Worm (Caenorhabditis elegans) whole organism, L4 larva: Measurements from ENCODE around the gene srw-32.

Source experiments
- D1046.2 ChIP-seq: fragments of 200-800 bp; sonication (Bioruptor generic); IDR thresholded peaks from 2 replicates; pipeline ENCODE4 v1.3.6; 2022; ENCODE audit warnings: missing genetic modification characterization, missing compliant biosample characterization
- F10B5.3 ChIP-seq: sonication (generic microtip); optimal IDR thresholded peaks from 2 replicates; lab custom pipeline; 2016; ENCODE audit warnings: mild to moderate bottlenecking, missing genetic modification characterization, missing compliant biosample characterization
- F26F4.8 ChIP-seq: fragments of 200-800 bp; sonication (Bioruptor generic); conservative IDR thresholded peaks from 2 replicates; pipeline ENCODE4 v1.3.6; 2022; ENCODE audit warnings: missing genetic modification characterization, missing compliant biosample characterization
- R02D3.7 ChIP-seq: fragments of 150-350 bp; sonication (generic microtip); optimal IDR thresholded peaks from 3 replicates; lab custom pipeline; 2014; ENCODE audit warnings: missing biosample characterization, missing genetic modification characterization
- T20F7.1 ChIP-seq: fragments of 200-800 bp; sonication (Bioruptor generic); optimal IDR thresholded peaks from 2 replicates; lab custom pipeline; 2018; ENCODE audit warnings: mild to moderate bottlenecking, missing genetic modification characterization, missing compliant biosample characterization
- Y5F2A.4 ChIP-seq: fragments of 200-800 bp; sonication (Bioruptor generic); optimal IDR thresholded peaks from 2 replicates; lab custom pipeline; 2018; ENCODE audit warnings: mild to moderate bottlenecking, missing genetic modification characterization, missing compliant biosample characterization
- ZK546.5 ChIP-seq, 2 experiments: sonication (generic microtip); optimal IDR thresholded peaks; 2 replicates each; lab custom pipeline; 2017; ENCODE audit warnings: missing biosample characterization in 2 of 2, missing genetic modification characterization in 2 of 2
- aly-2 ChIP-seq: sonication (generic microtip); optimal IDR thresholded peaks from 2 replicates; lab custom pipeline; 2018; ENCODE audit warnings: missing biosample characterization, missing genetic modification characterization
- attf-4 ChIP-seq: sonication (generic microtip); optimal IDR thresholded peaks from 3 replicates; lab custom pipeline; 2017; ENCODE audit warnings: missing biosample characterization, missing genetic modification characterization
- ceh-28 ChIP-seq: fragments of 150-350 bp; optimal IDR thresholded peaks from 2 replicates; lab custom pipeline; 2014; ENCODE audit warnings: missing biosample characterization, missing genetic modification reagents, missing genetic modification characterization
- ceh-32 ChIP-seq: sonication (generic microtip); optimal IDR thresholded peaks from 2 replicates; lab custom pipeline; 2016; ENCODE audit warnings: mild to moderate bottlenecking, missing genetic modification characterization, missing compliant biosample characterization; ENCODE audit not compliant: poor library complexity
- ceh-44 ChIP-seq: fragments of 200-800 bp; sonication (Bioruptor generic); IDR thresholded peaks from 2 replicates; pipeline ENCODE4 v1.3.6; 2022; ENCODE audit warnings: missing genetic modification reagents, missing genetic modification characterization, missing compliant biosample characterization
- ceh-62 ChIP-seq: sonication (generic microtip); optimal IDR thresholded peaks from 2 replicates; lab custom pipeline; 2017; ENCODE audit warnings: missing biosample characterization, missing genetic modification characterization
- cey-2 ChIP-seq: sonication (generic microtip); optimal IDR thresholded peaks from 3 replicates; lab custom pipeline; 2017; ENCODE audit warnings: missing genetic modification characterization, mild to moderate bottlenecking, missing compliant biosample characterization, antibody characterized with exemption, borderline replicate concordance; ENCODE audit not compliant: insufficient read depth
- ctbp-1 ChIP-seq: fragments of 200-800 bp; sonication (Bioruptor generic); IDR thresholded peaks from 2 replicates; pipeline ENCODE4 v1.3.6; 2022; ENCODE audit warnings: missing genetic modification reagents, missing genetic modification characterization, missing compliant biosample characterization
- daf-16 ChIP-seq, 3 experiments: sonication (generic microtip); optimal IDR thresholded peaks; 2 replicates each; lab custom pipeline; 2016 to 2017; ENCODE audit warnings: missing genetic modification characterization in 3 of 3, missing genetic modification reagents in 3 of 3, mild to moderate bottlenecking in 2 of 3, missing compliant biosample characterization in 2 of 3, missing biosample characterization in 1 of 3, moderate library complexity in 1 of 3
- daf-19 ChIP-seq: fragments of 200-800 bp; sonication (Bioruptor generic); conservative IDR thresholded peaks from 2 replicates; pipeline ENCODE4 v1.3.6; 2022; ENCODE audit warnings: missing genetic modification characterization, missing compliant biosample characterization
- dmd-6 ChIP-seq: fragments of 200-800 bp; sonication (Bioruptor generic); IDR thresholded peaks from 2 replicates; pipeline ENCODE4 v1.3.6; 2022; ENCODE audit warnings: missing genetic modification reagents, missing genetic modification characterization, missing compliant biosample characterization
- duxl-1 ChIP-seq: sonication (generic microtip); optimal IDR thresholded peaks from 2 replicates; lab custom pipeline; 2016; ENCODE audit warnings: mild to moderate bottlenecking, missing genetic modification characterization, moderate library complexity, missing compliant biosample characterization; ENCODE audit not compliant: poor library complexity
- egl-27 ChIP-seq: sonication (generic microtip); optimal IDR thresholded peaks from 3 replicates; lab custom pipeline; 2017; ENCODE audit warnings: missing biosample characterization, missing genetic modification reagents, missing genetic modification characterization
- gei-8 ChIP-seq: fragments of 200-800 bp; sonication (Bioruptor generic); optimal IDR thresholded peaks from 2 replicates; lab custom pipeline; 2018; ENCODE audit warnings: mild to moderate bottlenecking, missing genetic modification characterization, missing compliant biosample characterization
- hlh-11 ChIP-seq: fragments of 200-800 bp; sonication (Bioruptor generic); optimal IDR thresholded peaks from 2 replicates; lab custom pipeline; 2018; ENCODE audit warnings: mild to moderate bottlenecking, missing genetic modification characterization, missing compliant biosample characterization
- lim-7 ChIP-seq: fragments of 200-800 bp; sonication (Bioruptor generic); IDR thresholded peaks from 2 replicates; pipeline ENCODE4 v1.3.6; 2022; ENCODE audit warnings: missing genetic modification characterization, missing compliant biosample characterization
- lin-1 ChIP-seq: fragments of 200-800 bp; sonication (Bioruptor generic); IDR thresholded peaks from 2 replicates; pipeline ENCODE4 v1.3.6; 2022; ENCODE audit warnings: missing genetic modification reagents, missing genetic modification characterization, missing compliant biosample characterization
- lin-13 ChIP-seq: fragments of 150-350 bp; optimal IDR thresholded peaks from 2 replicates; lab custom pipeline; 2014; ENCODE audit warnings: missing biosample characterization, missing genetic modification reagents, missing genetic modification characterization
- lin-38 ChIP-seq: fragments of 200-800 bp; sonication (Bioruptor generic); IDR thresholded peaks from 2 replicates; pipeline ENCODE4 v1.3.6; 2022; ENCODE audit warnings: missing genetic modification reagents, missing genetic modification characterization, missing compliant biosample characterization
- lir-3 ChIP-seq: sonication (generic microtip); optimal IDR thresholded peaks from 2 replicates; lab custom pipeline; 2016; ENCODE audit warnings: mild to moderate bottlenecking, missing genetic modification characterization, missing compliant biosample characterization
- mdl-1 ChIP-seq, 2 experiments: fragments of 150-350 bp in 1 of 2; sonication (generic microtip) in 1 of 2; optimal IDR thresholded peaks; 2 replicates each; lab custom pipeline; 2014 to 2017; ENCODE audit warnings: missing biosample characterization in 2 of 2, missing genetic modification characterization in 2 of 2
- mdt-29 ChIP-seq: fragments of 200-800 bp; sonication (Bioruptor generic); IDR thresholded peaks from 2 replicates; pipeline ENCODE4 v1.3.6; 2022; ENCODE audit warnings: missing genetic modification reagents, missing genetic modification characterization, missing compliant biosample characterization
- mxl-2 ChIP-seq: fragments of 200-800 bp; sonication (Bioruptor generic); conservative IDR thresholded peaks from 2 replicates; pipeline ENCODE4 v1.3.6; 2022; ENCODE audit warnings: missing genetic modification reagents, missing genetic modification characterization, missing compliant biosample characterization
- nhr-11 ChIP-seq: fragments of 150-350 bp; optimal IDR thresholded peaks from 2 replicates; lab custom pipeline; 2014; ENCODE audit warnings: missing biosample characterization, missing genetic modification characterization
- nhr-111 ChIP-seq: fragments of 200-800 bp; sonication (Bioruptor generic); optimal IDR thresholded peaks from 2 replicates; lab custom pipeline; 2018; ENCODE audit warnings: mild to moderate bottlenecking, missing genetic modification characterization, missing compliant biosample characterization
- nhr-28 ChIP-seq: fragments of 150-350 bp; optimal IDR thresholded peaks from 2 replicates; lab custom pipeline; 2014; ENCODE audit warnings: missing biosample characterization, missing genetic modification characterization
- pqm-1 ChIP-seq: sonication (generic microtip); optimal IDR thresholded peaks from 2 replicates; lab custom pipeline; 2017; ENCODE audit warnings: missing biosample characterization, missing genetic modification characterization
- rbr-2 ChIP-seq: sonication (generic microtip); optimal IDR thresholded peaks from 2 replicates; lab custom pipeline; 2016; ENCODE audit warnings: missing genotype, missing genetic modification characterization, missing compliant biosample characterization
- saeg-2 ChIP-seq: fragments of 200-800 bp; sonication (Bioruptor generic); IDR thresholded peaks from 2 replicates; pipeline ENCODE4 v1.3.6; 2022; ENCODE audit warnings: missing genetic modification reagents, missing genetic modification characterization, missing compliant biosample characterization
- set-16 ChIP-seq: fragments of 200-800 bp; sonication (Bioruptor generic); IDR thresholded peaks from 2 replicates; pipeline ENCODE4 v1.3.6; 2022; ENCODE audit warnings: missing genetic modification reagents, missing genetic modification characterization, missing compliant biosample characterization
- snpc-1.2 ChIP-seq: fragments of 200-800 bp; sonication (Bioruptor generic); IDR thresholded peaks from 2 replicates; pipeline ENCODE4 v1.3.6; 2022; ENCODE audit warnings: missing genetic modification reagents, missing genetic modification characterization, missing compliant biosample characterization
- snpc-4 ChIP-seq: fragments of 150-350 bp; optimal IDR thresholded peaks from 2 replicates; lab custom pipeline; 2014; ENCODE audit warnings: missing biosample characterization, missing genetic modification characterization
- tag-97 ChIP-seq: fragments of 200-800 bp; sonication (Bioruptor generic); IDR thresholded peaks from 2 replicates; pipeline ENCODE4 v1.3.6; 2022; ENCODE audit warnings: missing genetic modification characterization, missing compliant biosample characterization
- unc-130 ChIP-seq: sonication (generic microtip); optimal IDR thresholded peaks from 2 replicates; lab custom pipeline; 2016; ENCODE audit warnings: missing genetic modification reagents, missing genetic modification characterization, missing compliant biosample characterization
- unc-62 ChIP-seq, 3 experiments: fragments of 150-350 bp in 1 of 3; sonication (generic microtip); optimal IDR thresholded peaks in 2 of 3; peaks in 1 of 3; 1 replicate in 1 of 3; 2 replicates in 2 of 3; lab custom pipeline; 2014 to 2017; ENCODE audit warnings: missing biosample characterization in 3 of 3, missing genetic modification characterization in 3 of 3, missing genetic modification reagents in 3 of 3, missing genotype in 1 of 3
- zfp-2 ChIP-seq: sonication (generic microtip); optimal IDR thresholded peaks from 2 replicates; lab custom pipeline; 2016; ENCODE audit warnings: mild to moderate bottlenecking, missing genetic modification characterization, missing compliant biosample characterization
- zfp-3 ChIP-seq: fragments of 200-800 bp; sonication (Bioruptor generic); conservative IDR thresholded peaks from 2 replicates; pipeline ENCODE4 v1.3.6; 2022; ENCODE audit warnings: missing genetic modification reagents, missing genetic modification characterization, missing compliant biosample characterization
- ztf-11 ChIP-seq: fragments of 150-350 bp; optimal IDR thresholded peaks from 2 replicates; lab custom pipeline; 2014; ENCODE audit warnings: missing biosample characterization, missing genetic modification characterization

srw-32 gene

ce11 chrV:17542304-17542703 lies 33.7 kb downstream of the srw-32 start (continued):
- TF ChIP-seq lin-13 (GFP tag; lab: Kevin White, UChicago) (no peak), hlh-11 (tag; lab: Kevin White, UChicago) (no peak), F10B5.3 (tag; lab: Kevin White, UChicago) (no peak), Y5F2A.4 (GFP tag; lab: Kevin White, UChicago) (no peak), unc-130 (no peak), ctbp-1 (GFP tag; lab: Robert Waterston, UW) (no peak), snpc-1.2 (GFP tag; lab: Robert Waterston, UW) (peak; percentile 40; the same call in 1 of the 2 replicates), dmd-6 (GFP tag; lab: Robert Waterston, UW) (peak; percentile 24; the same call in 1 of the 2 replicates), lim-7 (GFP tag; lab: Robert Waterston, UW) (peak; percentile 73), saeg-2 (GFP tag; lab: Robert Waterston, UW) (no peak), duxl-1 (peak; percentile 65), mxl-2 (GFP tag; lab: Robert Waterston, UW) (no peak), lin-38 (no peak), lin-1 (no peak), mdt-29 (GFP tag; lab: Robert Waterston, UW) (no peak), rbr-2 (tag; lab: Kevin White, UChicago) (no peak), ceh-62 (no peak), daf-19 (GFP tag; lab: Robert Waterston, UW) (no peak), nhr-111 (GFP tag; lab: Kevin White, UChicago) (no peak), ceh-44 (GFP tag; lab: Robert Waterston, UW) (no peak), cey-2 (tag; lab: Kevin White, UChicago) (no peak), ztf-11 (tag; lab: Kevin White, UChicago) (no peak), lir-3 (no peak), tag-97 (no peak), ZK546.5 (tag; optimal IDR thresholded peaks at IDR 0.05; lab: Kevin White, UChicago) (no peak), D1046.2 (GFP tag; lab: Robert Waterston, UW) (no peak), attf-4 (tag; lab: Kevin White, UChicago) (no peak), unc-62 (GFP tag; optimal IDR thresholded peaks at IDR 0.05 in 1 of 2; lab: Kevin White, UChicago) (no peak), unc-62 (tag; optimal IDR thresholded peaks at IDR 0.05; lab: Kevin White, UChicago) (no peak), F26F4.8 (0 out of 2 replicates have a peak, but pooled peaks have one; percentile 24), zfp-2 (tag; lab: Kevin White, UChicago) (no peak), ceh-28 (tag; lab: Kevin White, UChicago) (no peak), gei-8 (GFP tag; lab: Kevin White, UChicago) (no peak), ceh-32 (tag; lab: Kevin White, UChicago) (no peak), egl-27 (tag; lab: Kevin White, UChicago) (no peak), aly-2 (tag; lab: Kevin White, UChicago) (no peak), T20F7.1 (no peak), mdl-1 (tag; optimal IDR thresholded peaks at IDR 0.05; lab: Kevin White, UChicago) (no peak), zfp-3 (0 out of 2 replicates have a peak, but pooled peaks have one; percentile 39), nhr-11 (no peak)
- TF ChIP-seq, all 104 proteins: peak for 11

ce11 chrV:17546931-17547330 lies 38.3 kb downstream of the srw-32 start:
- TF ChIP-seq R02D3.7 (tag; lab: Kevin White, UChicago) (no peak), snpc-1.2 (GFP tag; lab: Robert Waterston, UW) (no peak), set-16 (GFP tag; lab: Robert Waterston, UW) (no peak), snpc-4 (tag; lab: Kevin White, UChicago) (no peak), nhr-28 (tag; lab: Kevin White, UChicago) (peak; percentile 34), duxl-1 (peak; percentile 25), daf-16 (GFP tag; optimal IDR thresholded peaks at IDR 0.05; lab: Kevin White, UChicago) (no peak), daf-16 (tag; optimal IDR thresholded peaks at IDR 0.05; lab: Kevin White, UChicago) (peak; percentile 80), pqm-1 (tag; lab: Kevin White, UChicago) (peak; percentile 45)
- TF ChIP-seq, all 104 proteins: peak for 4
